Worm (Caenorhabditis elegans) whole organism, late embryonic: Measurements from ENCODE around the gene mig-6.

Experiments used
- C08G9.2 ChIP-seq: sonication (generic microtip); optimal IDR thresholded peaks from 2 replicates; lab custom pipeline; 2016; ENCODE audit warnings: mild to moderate bottlenecking, missing genetic modification characterization, moderate library complexity, missing compliant biosample characterization
- F13H6.1 ChIP-seq: sonication (generic microtip); optimal IDR thresholded peaks from 2 replicates; lab custom pipeline; 2016; ENCODE audit warnings: missing genetic modification characterization, missing compliant biosample characterization
- K09A11.1 ChIP-seq: sonication (generic microtip); optimal IDR thresholded peaks from 2 replicates; lab custom pipeline; 2017; ENCODE audit warnings: antibody characterized with exemption, mild to moderate bottlenecking, missing genetic modification characterization, missing compliant biosample characterization; ENCODE audit not compliant: insufficient read depth
- T23F11.4 ChIP-seq: fragments of 200-800 bp; sonication (Bioruptor generic); optimal IDR thresholded peaks from 2 replicates; lab custom pipeline; 2018; ENCODE audit warnings: mild to moderate bottlenecking, missing genetic modification characterization, missing compliant biosample characterization
- Y22D7AL.16 ChIP-seq: sonication (generic microtip); optimal IDR thresholded peaks from 2 replicates; lab custom pipeline; 2016; ENCODE audit warnings: missing genetic modification characterization, missing compliant biosample characterization
- ama-1 ChIP-seq: fragments of 150-350 bp; optimal IDR thresholded peaks from 2 replicates; lab custom pipeline; 2014
- ceh-14 ChIP-seq: sonication (generic microtip); optimal IDR thresholded peaks from 2 replicates; lab custom pipeline; 2016; ENCODE audit warnings: missing genotype, missing genetic modification characterization, missing compliant biosample characterization
- ceh-18 ChIP-seq: sonication (generic microtip); optimal IDR thresholded peaks from 2 replicates; lab custom pipeline; 2016; ENCODE audit warnings: missing genetic modification characterization, missing compliant biosample characterization
- ceh-19 ChIP-seq: fragments of 200-800 bp; sonication (Bioruptor generic); optimal IDR thresholded peaks from 2 replicates; lab custom pipeline; 2018; ENCODE audit warnings: mild to moderate bottlenecking, missing genetic modification characterization, missing compliant biosample characterization
- ceh-24 ChIP-seq: sonication (generic microtip); optimal IDR thresholded peaks from 2 replicates; lab custom pipeline; 2016; ENCODE audit warnings: mild to moderate bottlenecking, missing genetic modification characterization, missing compliant biosample characterization
- ceh-31 ChIP-seq: sonication (generic microtip); optimal IDR thresholded peaks from 2 replicates; lab custom pipeline; 2016; ENCODE audit warnings: missing genetic modification characterization, missing compliant biosample characterization
- ceh-45 ChIP-seq: fragments of 200-800 bp; sonication (Bioruptor generic); IDR thresholded peaks from 2 replicates; pipeline ENCODE4 v1.3.6; 2022; ENCODE audit warnings: missing genetic modification reagents, missing genetic modification characterization, missing compliant biosample characterization
- ceh-6 ChIP-seq: fragments of 200-800 bp; sonication (Bioruptor generic); optimal IDR thresholded peaks from 2 replicates; lab custom pipeline; 2018; ENCODE audit warnings: mild to moderate bottlenecking, missing genetic modification characterization, missing compliant biosample characterization
- che-1 ChIP-seq: sonication (generic microtip); optimal IDR thresholded peaks from 2 replicates; lab custom pipeline; 2016; ENCODE audit warnings: mild to moderate bottlenecking, missing genetic modification characterization, missing compliant biosample characterization
- dve-1 ChIP-seq: sonication (generic microtip); optimal IDR thresholded peaks from 2 replicates; lab custom pipeline; 2017; ENCODE audit warnings: antibody characterized with exemption, mild to moderate bottlenecking, missing genetic modification characterization, missing compliant biosample characterization
- elt-2 ChIP-seq: sonication (generic microtip); optimal IDR thresholded peaks from 2 replicates; lab custom pipeline; 2016; ENCODE audit warnings: missing genetic modification reagents, missing genetic modification characterization, missing compliant biosample characterization
- elt-4 ChIP-seq: sonication (generic microtip); optimal IDR thresholded peaks from 2 replicates; lab custom pipeline; 2016; ENCODE audit warnings: missing genetic modification characterization, missing compliant biosample characterization
- eyg-1 ChIP-seq: sonication (generic microtip); optimal IDR thresholded peaks from 2 replicates; lab custom pipeline; 2016; ENCODE audit warnings: missing genotype, missing genetic modification characterization, missing compliant biosample characterization
- fax-1 ChIP-seq: sonication (generic microtip); optimal IDR thresholded peaks from 2 replicates; lab custom pipeline; 2016; ENCODE audit warnings: missing genotype, missing genetic modification characterization, missing compliant biosample characterization
- fkh-6 ChIP-seq: sonication (generic microtip); optimal IDR thresholded peaks from 2 replicates; lab custom pipeline; 2016; ENCODE audit warnings: missing genetic modification characterization, missing compliant biosample characterization
- gmeb-2 ChIP-seq: sonication (generic microtip); optimal IDR thresholded peaks from 2 replicates; lab custom pipeline; 2016; ENCODE audit warnings: missing genetic modification characterization, inconsistent platforms, missing compliant biosample characterization
- hlh-13 ChIP-seq: fragments of 200-800 bp; sonication (Bioruptor generic); optimal IDR thresholded peaks from 2 replicates; lab custom pipeline; 2018; ENCODE audit warnings: mild to moderate bottlenecking, missing genetic modification characterization, missing compliant biosample characterization
- hlh-15 ChIP-seq: sonication (generic microtip); optimal IDR thresholded peaks from 2 replicates; lab custom pipeline; 2016; ENCODE audit warnings: missing genetic modification characterization, missing compliant biosample characterization
- lim-6 ChIP-seq: sonication (generic microtip); optimal IDR thresholded peaks from 2 replicates; lab custom pipeline; 2016; ENCODE audit warnings: missing genetic modification characterization, missing compliant biosample characterization
- mec-3 ChIP-seq: sonication (generic microtip); optimal IDR thresholded peaks from 2 replicates; lab custom pipeline; 2016; ENCODE audit warnings: borderline replicate concordance, missing genetic modification characterization, missing compliant biosample characterization
- nhr-11 ChIP-seq: fragments of 150-350 bp; optimal IDR thresholded peaks from 2 replicates; lab custom pipeline; 2014; ENCODE audit warnings: missing biosample characterization, missing genetic modification characterization
- nhr-232 ChIP-seq: sonication (generic microtip); optimal IDR thresholded peaks from 2 replicates; lab custom pipeline; 2016; ENCODE audit warnings: missing genetic modification characterization, missing compliant biosample characterization
- npax-4 ChIP-seq: sonication (generic microtip); optimal IDR thresholded peaks from 2 replicates; lab custom pipeline; 2016; ENCODE audit warnings: missing genetic modification characterization, missing compliant biosample characterization
- pax-1 ChIP-seq: fragments of 150-350 bp; optimal IDR thresholded peaks from 2 replicates; lab custom pipeline; 2014; ENCODE audit warnings: missing biosample characterization, missing genetic modification characterization
- pha-2 ChIP-seq: sonication (generic microtip); optimal IDR thresholded peaks from 2 replicates; lab custom pipeline; 2017; ENCODE audit warnings: mild to moderate bottlenecking, missing genetic modification characterization, missing compliant biosample characterization
- rnt-1 ChIP-seq: sonication (generic microtip); optimal IDR thresholded peaks from 2 replicates; lab custom pipeline; 2016; ENCODE audit warnings: missing genetic modification characterization, missing compliant biosample characterization
- sdc-2 ChIP-seq: sonication (generic microtip); optimal IDR thresholded peaks from 2 replicates; lab custom pipeline; 2016; ENCODE audit warnings: missing genotype, missing genetic modification characterization, missing compliant biosample characterization
- sox-4 ChIP-seq: sonication (generic microtip); optimal IDR thresholded peaks from 2 replicates; lab custom pipeline; 2017; ENCODE audit warnings: mild to moderate bottlenecking, missing genetic modification characterization, inconsistent platforms, missing compliant biosample characterization
- syd-9 ChIP-seq: sonication (generic microtip); optimal IDR thresholded peaks from 2 replicates; lab custom pipeline; 2016; ENCODE audit warnings: mild to moderate bottlenecking, missing genetic modification characterization, moderate library complexity, missing compliant biosample characterization
- tbx-2 ChIP-seq: sonication (generic microtip); optimal IDR thresholded peaks from 2 replicates; lab custom pipeline; 2016; ENCODE audit warnings: missing genetic modification characterization, missing compliant biosample characterization
- unc-3 ChIP-seq, 2 experiments: fragments of 200-800 bp in 1 of 2; sonication (Bioruptor generic) in 1 of 2; sonication (generic microtip) in 1 of 2; conservative IDR thresholded peaks in 1 of 2; optimal IDR thresholded peaks in 1 of 2; 2 replicates each; pipeline versions ENCODE4 v1.3.6 to Lab custom; 2016 to 2022; ENCODE audit warnings: missing compliant biosample characterization in 2 of 2, missing genetic modification characterization in 2 of 2, missing genetic modification reagents in 1 of 2
- unc-42 ChIP-seq: sonication (generic microtip); optimal IDR thresholded peaks from 2 replicates; lab custom pipeline; 2016; ENCODE audit warnings: missing genotype, missing genetic modification characterization, missing compliant biosample characterization
- unc-86 ChIP-seq: sonication (generic microtip); optimal IDR thresholded peaks from 2 replicates; lab custom pipeline; 2016; ENCODE audit warnings: missing genetic modification characterization, missing compliant biosample characterization
- zip-5 ChIP-seq: sonication (generic microtip); optimal IDR thresholded peaks from 2 replicates; lab custom pipeline; 2016; ENCODE audit warnings: missing genetic modification characterization, missing compliant biosample characterization
- ztf-16 ChIP-seq: sonication (generic microtip); optimal IDR thresholded peaks from 2 replicates; lab custom pipeline; 2017; ENCODE audit warnings: missing genetic modification characterization, missing compliant biosample characterization

mig-6 gene

DNA sequence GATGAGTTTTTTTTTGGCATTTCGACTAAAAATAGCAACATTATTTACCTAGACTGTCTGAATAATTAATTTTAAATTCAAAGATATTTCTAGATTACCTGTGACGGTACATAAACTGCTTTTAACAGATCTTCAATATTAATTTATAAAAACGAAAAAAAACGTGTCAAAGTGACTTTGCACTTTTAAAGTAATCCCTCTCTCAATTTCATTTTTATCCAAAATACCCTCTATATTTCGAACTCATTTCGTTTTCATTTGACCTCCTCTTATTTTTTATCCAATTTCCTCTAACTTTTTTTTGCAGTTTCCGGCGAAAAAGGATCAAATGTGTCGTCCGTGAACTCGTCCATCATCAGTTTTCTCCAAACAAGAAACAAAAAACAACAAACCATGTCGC, 48.4 kb downstream of the mig-6 start, which contains the start of gene F40A3.4:
Gene F40A3.4, plus strand, starts transcription at position 301 of the 400 bp plus-strand sequence.
- TF ChIP-seq lim-6 (tag; lab: Kevin White, UChicago) (no peak), dve-1 (no peak), gmeb-2 (tag; lab: Kevin White, UChicago) (no peak)

DNA sequence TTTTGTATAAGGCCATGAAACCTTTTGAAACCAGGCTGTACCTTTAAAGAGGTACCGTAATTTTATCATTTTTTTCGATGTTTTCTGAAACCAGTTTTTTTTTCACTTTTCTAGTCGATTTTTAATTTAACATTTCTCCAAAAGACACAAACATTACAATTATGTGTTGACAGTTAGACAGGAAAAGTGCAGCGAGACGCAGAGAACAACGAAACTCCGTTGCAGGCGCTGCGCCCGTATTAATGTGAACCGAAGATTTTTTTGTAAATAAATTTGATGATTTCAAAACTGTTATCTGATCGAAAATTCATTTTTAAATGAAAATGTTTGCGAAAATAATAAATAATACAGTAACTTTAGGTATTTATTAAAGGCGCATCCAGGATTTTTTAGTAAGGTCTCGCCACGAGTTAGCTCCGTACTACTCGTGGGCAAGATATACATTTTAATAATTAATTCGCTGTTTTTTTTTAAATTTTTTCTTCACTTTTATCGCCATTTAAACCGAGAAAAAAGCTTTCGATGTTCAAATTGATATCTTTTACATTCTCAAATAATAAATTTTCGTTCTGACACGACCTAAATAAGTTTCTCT, 50.0 kb downstream of the mig-6 start, which contains the start of gene F40A3.3:
Gene F40A3.3, plus strand, starts transcription at position 564 of the 595 bp plus-strand sequence.
- TF ChIP-seq ama-1 (lab: Kevin White, UChicago) (no peak), lim-6 (tag; lab: Kevin White, UChicago) (no peak), ceh-6 (no peak), fax-1 (tag; lab: Kevin White, UChicago) (no peak), eyg-1 (no peak), unc-86 (no peak), hlh-15 (tag; lab: Kevin White, UChicago) (no peak), syd-9 (tag; lab: Kevin White, UChicago) (no peak), fkh-6 (tag; lab: Kevin White, UChicago) (no peak)

DNA sequence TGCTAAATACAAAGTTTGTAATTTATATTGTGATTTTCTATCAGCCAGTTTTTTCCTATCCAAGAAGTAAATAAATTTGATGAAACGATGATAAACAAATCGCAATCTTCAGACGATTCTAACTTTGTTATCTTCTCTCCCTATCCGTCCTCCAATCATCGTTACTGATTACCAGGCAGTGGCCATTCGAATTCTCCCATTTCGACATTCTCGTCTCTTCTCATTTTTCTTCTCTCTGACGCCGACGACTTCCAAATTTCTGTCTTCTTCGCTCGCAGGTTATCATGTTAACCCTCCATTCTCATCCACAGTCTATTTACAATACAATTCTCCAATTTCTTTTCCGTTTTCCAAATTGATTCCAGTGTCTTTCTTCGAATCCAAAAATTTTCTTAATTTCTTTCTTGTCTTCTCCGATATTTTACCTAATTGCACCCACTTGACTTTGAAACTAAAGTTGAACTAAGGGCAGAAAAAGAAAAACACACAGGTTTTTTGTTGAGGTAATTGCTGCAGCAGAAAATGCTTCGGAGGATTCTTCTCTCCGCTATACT, 51.5 kb downstream of the mig-6 start, which contains the start of gene F40A3.2:
Gene F40A3.2, plus strand, starts transcription at position 504 of the 554 bp plus-strand sequence.
- TF ChIP-seq ceh-31 = no peak
- TF ChIP-seq hlh-15 (tag; lab: Kevin White, UChicago) = no peak
- TF ChIP-seq che-1 (tag; lab: Kevin White, UChicago) = no peak
- no peak for TF ChIP-seq npax-4 (tag; lab: Kevin White, UChicago)
- TF ChIP-seq sdc-2 (tag; lab: Kevin White, UChicago) = no peak
- no peak for TF ChIP-seq syd-9 (tag; lab: Kevin White, UChicago)

DNA sequence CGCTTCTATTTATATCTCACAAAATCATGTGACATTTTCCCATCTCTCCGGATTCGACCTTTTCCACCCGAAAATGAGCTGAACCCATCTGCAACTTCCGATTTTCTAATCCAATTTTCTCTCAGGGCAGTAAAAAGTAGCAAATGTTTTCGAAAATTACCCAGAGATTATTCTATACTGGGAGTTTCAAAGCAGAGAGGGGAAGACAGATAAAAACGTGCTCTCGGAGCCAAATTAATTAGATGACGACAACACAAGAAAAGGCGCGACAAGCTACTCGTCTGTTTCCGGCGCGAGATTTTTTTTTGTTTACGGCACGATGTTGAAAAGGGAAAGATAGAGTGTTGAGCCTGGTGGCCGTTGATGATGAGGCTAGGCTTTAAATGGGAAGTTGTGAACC, 57.4 kb downstream of the mig-6 start:
- TF ChIP-seq unc-42 (tag; lab: Kevin White, UChicago) = no peak
- TF ChIP-seq unc-3 (GFP tag; conservative IDR thresholded peaks at IDR 0.05; lab: Robert Waterston, UW) = no peak
- TF ChIP-seq unc-3 (tag; optimal IDR thresholded peaks at IDR 0.05; lab: Kevin White, UChicago) = no peak
- no peak for TF ChIP-seq elt-2 (tag; lab: Kevin White, UChicago)
- TF ChIP-seq zip-5 (tag; lab: Kevin White, UChicago) = no peak
- no peak for TF ChIP-seq rnt-1 (tag; lab: Kevin White, UChicago)
- TF ChIP-seq nhr-232 (tag; lab: Kevin White, UChicago) = no peak
- no peak for TF ChIP-seq ceh-18 (tag; lab: Kevin White, UChicago)
- no peak for TF ChIP-seq C08G9.2 (tag; lab: Kevin White, UChicago)
- TF ChIP-seq ama-1 (lab: Kevin White, UChicago) = no peak
- no peak for TF ChIP-seq hlh-13 (GFP tag; lab: Kevin White, UChicago)
- no peak for TF ChIP-seq hlh-15 (tag; lab: Kevin White, UChicago)
- no peak for TF ChIP-seq nhr-11 (tag; lab: Kevin White, UChicago)
- no peak for TF ChIP-seq dve-1
- TF ChIP-seq lim-6 (tag; lab: Kevin White, UChicago) = no peak
- TF ChIP-seq ceh-6 = no peak
- no peak for TF ChIP-seq pax-1 (tag; lab: Kevin White, UChicago)

DNA sequence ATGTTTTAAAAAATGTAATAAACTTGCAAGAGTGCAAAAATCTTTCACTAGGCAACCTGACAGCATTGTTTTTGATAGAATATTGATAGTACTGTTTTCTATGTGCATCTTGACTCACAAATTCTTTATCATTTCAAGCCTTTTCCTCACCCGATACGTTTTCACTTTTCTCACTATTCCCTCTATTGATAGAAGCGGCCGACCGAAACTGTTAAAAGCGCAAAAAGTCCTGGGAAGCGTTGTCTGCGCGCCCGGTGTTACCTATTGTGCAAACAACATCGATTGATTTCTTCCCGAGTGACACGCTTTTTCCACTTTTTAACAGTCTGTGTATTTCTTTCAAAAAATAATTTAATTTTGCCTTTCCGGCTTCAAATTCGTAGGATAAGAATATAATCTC, 61.0 kb downstream of the mig-6 start:
- TF ChIP-seq ceh-14 (tag; lab: Kevin White, UChicago) (no peak), Y22D7AL.16 (tag; lab: Kevin White, UChicago) (no peak), hlh-15 (tag; lab: Kevin White, UChicago) (no peak), F13H6.1 (tag; lab: Kevin White, UChicago) (no peak), T23F11.4 (no peak), hlh-13 (GFP tag; lab: Kevin White, UChicago) (no peak), ceh-19 (no peak), ceh-24 (tag; lab: Kevin White, UChicago) (no peak), mec-3 (tag; lab: Kevin White, UChicago) (no peak), syd-9 (tag; lab: Kevin White, UChicago) (no peak), pha-2 (tag; lab: Kevin White, UChicago) (no peak), ztf-16 (tag; lab: Kevin White, UChicago) (no peak), sdc-2 (tag; lab: Kevin White, UChicago) (no peak), ceh-45 (GFP tag; lab: Robert Waterston, UW) (no peak), tbx-2 (tag; lab: Kevin White, UChicago) (no peak), K09A11.1 (tag; lab: Kevin White, UChicago) (no peak), sox-4 (tag; lab: Kevin White, UChicago) (no peak), elt-4 (tag; lab: Kevin White, UChicago) (no peak)
- TF ChIP-seq, all 69 proteins: peak for 0
